Fruit fly (Drosophila melanogaster) whole organism, prepupa: ENCODE measurements around the gene CG11964.

Source experiments
- Blimp-1 ChIP-seq: fragments of 200-800 bp; sonication (Bioruptor generic); optimal IDR thresholded peaks from 3 replicates; lab custom pipeline; 2017; ENCODE audit warnings: missing biosample characterization, missing genetic modification characterization, mild to moderate bottlenecking, moderate library complexity, missing genetic modification reagents
- CG10669 ChIP-seq: fragments of 200-800 bp; sonication (Bioruptor generic); optimal IDR thresholded peaks from 3 replicates; lab custom pipeline; 2018; ENCODE audit warnings: missing biosample characterization, mild to moderate bottlenecking, missing genetic modification characterization, moderate library complexity
- CG11294 ChIP-seq: fragments of 200-800 bp; sonication (Bioruptor generic); IDR thresholded peaks from 2 replicates; pipeline ENCODE4 v1.3.6; 2022; ENCODE audit warnings: missing biosample characterization, missing genetic modification characterization
- CG11762 ChIP-seq: fragments of 200-800 bp; sonication (Bioruptor generic); optimal IDR thresholded peaks from 3 replicates; lab custom pipeline; 2016; ENCODE audit warnings: missing biosample characterization, missing genetic modification characterization; ENCODE audit not compliant: insufficient read depth
- CG15336 ChIP-seq: fragments of 200-800 bp; sonication (Bioruptor generic); IDR thresholded peaks from 2 replicates; pipeline ENCODE4 v1.3.6; 2022; ENCODE audit warnings: missing biosample characterization, missing genetic modification characterization
- CG1621 ChIP-seq: fragments of 200-800 bp; sonication (Bioruptor generic); optimal IDR thresholded peaks from 3 replicates; lab custom pipeline; 2018; ENCODE audit warnings: missing biosample characterization, mild to moderate bottlenecking, missing genetic modification characterization
- CG16779 ChIP-seq: fragments of 200-800 bp; sonication (Bioruptor generic); optimal IDR thresholded peaks from 3 replicates; lab custom pipeline; 2017; ENCODE audit warnings: missing biosample characterization, mild to moderate bottlenecking, missing genetic modification characterization
- CG3032 ChIP-seq: fragments of 200-800 bp; optimal IDR thresholded peaks from 2 replicates; lab custom pipeline; 2019; ENCODE audit warnings: missing biosample characterization, mild to moderate bottlenecking, missing genetic modification characterization, moderate library complexity
- CG31627 ChIP-seq: fragments of 200-800 bp; sonication (Bioruptor generic); optimal IDR thresholded peaks from 3 replicates; lab custom pipeline; 2016; ENCODE audit warnings: missing biosample characterization, missing genetic modification characterization
- CG32006 ChIP-seq: fragments of 200-800 bp; sonication (Bioruptor generic); optimal IDR thresholded peaks from 3 replicates; lab custom pipeline; 2017; ENCODE audit warnings: missing biosample characterization, mild to moderate bottlenecking, missing genetic modification characterization
- CG3919 ChIP-seq: fragments of 200-800 bp; sonication (Bioruptor generic); optimal IDR thresholded peaks from 3 replicates; lab custom pipeline; 2016; ENCODE audit warnings: missing biosample characterization, missing genetic modification characterization
- CG6163 ChIP-seq: fragments of 200-800 bp; sonication (Bioruptor generic); IDR thresholded peaks from 3 replicates; pipeline ENCODE4 v1.3.6; 2022; ENCODE audit warnings: missing biosample characterization, missing genetic modification characterization
- CG6276 ChIP-seq: fragments of 200-800 bp; sonication (Bioruptor generic); optimal IDR thresholded peaks from 2 replicates; lab custom pipeline; 2017; ENCODE audit warnings: missing biosample characterization, mild to moderate bottlenecking, missing genetic modification characterization
- CG6792 ChIP-seq: fragments of 200-800 bp; sonication (Bioruptor generic); optimal IDR thresholded peaks from 3 replicates; lab custom pipeline; 2016; ENCODE audit warnings: missing biosample characterization, missing genetic modification characterization
- CG6854 ChIP-seq: fragments of 200-800 bp; sonication (Bioruptor generic); optimal IDR thresholded peaks from 2 replicates; lab custom pipeline; 2017; ENCODE audit warnings: missing biosample characterization, mild to moderate bottlenecking, missing genetic modification characterization
- CG7368 ChIP-seq: fragments of 200-800 bp; sonication (Bioruptor generic); optimal IDR thresholded peaks from 3 replicates; lab custom pipeline; 2016; ENCODE audit warnings: missing biosample characterization, missing genetic modification characterization
- CG8119 ChIP-seq: fragments of 200-800 bp; sonication (Bioruptor generic); IDR thresholded peaks from 3 replicates; pipeline ENCODE4 v1.3.6; 2022; ENCODE audit warnings: missing biosample characterization, missing genetic modification characterization
- CG8632 ChIP-seq: fragments of 200-800 bp; sonication (Bioruptor generic); optimal IDR thresholded peaks from 3 replicates; lab custom pipeline; 2016; ENCODE audit warnings: missing biosample characterization, missing genetic modification characterization
- CG9139 ChIP-seq: fragments of 200-800 bp; sonication (Bioruptor generic); optimal IDR thresholded peaks from 3 replicates; lab custom pipeline; 2017; ENCODE audit warnings: missing biosample characterization, mild to moderate bottlenecking, missing genetic modification characterization
- Eip75B ChIP-seq: fragments of 200-800 bp; sonication (Bioruptor generic); optimal IDR thresholded peaks from 3 replicates; lab custom pipeline; 2016; ENCODE audit warnings: missing biosample characterization, missing genetic modification characterization
- Eip93F ChIP-seq: fragments of 200-800 bp; sonication (Bioruptor generic); optimal IDR thresholded peaks from 2 replicates; lab custom pipeline; 2016; ENCODE audit warnings: missing biosample characterization, mild to moderate bottlenecking, missing genetic modification characterization
- Ets21C ChIP-seq: fragments of 200-800 bp; sonication (Bioruptor generic); optimal IDR thresholded peaks from 3 replicates; lab custom pipeline; 2016; ENCODE audit warnings: missing biosample characterization, missing genetic modification characterization
- Ets96B ChIP-seq: fragments of 200-800 bp; optimal IDR thresholded peaks from 2 replicates; lab custom pipeline; 2019; ENCODE audit warnings: missing biosample characterization, mild to moderate bottlenecking, missing genetic modification characterization, moderate library complexity
- Gug ChIP-seq: fragments of 200-800 bp; sonication (Bioruptor generic); IDR thresholded peaks from 2 replicates; pipeline ENCODE4 v1.3.6; 2022; ENCODE audit warnings: missing biosample characterization, missing genetic modification characterization
- Hr39 ChIP-seq: fragments of 200-800 bp; sonication (Bioruptor generic); optimal IDR thresholded peaks from 2 replicates; lab custom pipeline; 2016; ENCODE audit warnings: missing biosample characterization, missing genetic modification characterization
- Lpt ChIP-seq: fragments of 200-800 bp; sonication (Bioruptor generic); optimal IDR thresholded peaks from 3 replicates; lab custom pipeline; 2016; ENCODE audit warnings: missing biosample characterization, missing genetic modification characterization
- Met ChIP-seq: fragments of 200-800 bp; sonication (Bioruptor generic); optimal IDR thresholded peaks from 3 replicates; lab custom pipeline; 2016; ENCODE audit warnings: missing biosample characterization, missing genetic modification characterization
- Smox ChIP-seq: fragments of 200-800 bp; sonication (Bioruptor generic); optimal IDR thresholded peaks from 3 replicates; lab custom pipeline; 2016; ENCODE audit warnings: missing biosample characterization, missing genetic modification characterization
- Sox14 ChIP-seq: fragments of 200-800 bp; sonication (Bioruptor generic); optimal IDR thresholded peaks from 3 replicates; lab custom pipeline; 2016; ENCODE audit warnings: missing biosample characterization, missing genetic modification characterization
- Sox15 ChIP-seq: fragments of 200-800 bp; sonication (Bioruptor generic); optimal IDR thresholded peaks from 3 replicates; lab custom pipeline; 2016; ENCODE audit warnings: missing biosample characterization, missing genetic modification characterization
- acj6 ChIP-seq: fragments of 200-800 bp; sonication (Bioruptor generic); optimal IDR thresholded peaks from 3 replicates; lab custom pipeline; 2016; ENCODE audit warnings: missing biosample characterization, missing genetic modification characterization
- cyc ChIP-seq: fragments of 200-800 bp; sonication (Bioruptor generic); optimal IDR thresholded peaks from 3 replicates; lab custom pipeline; 2016; ENCODE audit warnings: missing biosample characterization, missing genetic modification characterization
- dsx ChIP-seq: fragments of 200-800 bp; optimal IDR thresholded peaks from 3 replicates; lab custom pipeline; 2019; ENCODE audit warnings: missing biosample characterization, mild to moderate bottlenecking, missing genetic modification characterization, moderate library complexity; ENCODE audit not compliant: poor library complexity, severe bottlenecking
- eg ChIP-seq: fragments of 200-800 bp; sonication (Bioruptor generic); IDR thresholded peaks from 3 replicates; pipeline ENCODE4 v1.3.6; 2022; ENCODE audit warnings: missing biosample characterization, missing genetic modification characterization
- fd85E ChIP-seq: fragments of 200-800 bp; sonication (Bioruptor generic); optimal IDR thresholded peaks from 3 replicates; lab custom pipeline; 2016; ENCODE audit warnings: missing biosample characterization, missing genetic modification characterization
- fkh ChIP-seq: fragments of 200-800 bp; sonication (Bioruptor generic); optimal IDR thresholded peaks from 3 replicates; lab custom pipeline; 2017; ENCODE audit warnings: missing biosample characterization, mild to moderate bottlenecking, missing genetic modification characterization, moderate library complexity
- lz ChIP-seq: fragments of 200-800 bp; sonication (Bioruptor generic); optimal IDR thresholded peaks from 3 replicates; lab custom pipeline; 2016; ENCODE audit warnings: missing biosample characterization, missing genetic modification characterization
- net ChIP-seq: fragments of 200-800 bp; sonication (Bioruptor generic); optimal IDR thresholded peaks from 3 replicates; lab custom pipeline; 2016; ENCODE audit warnings: missing biosample characterization, missing genetic modification characterization
- spab ChIP-seq: fragments of 200-800 bp; sonication (Bioruptor generic); optimal IDR thresholded peaks from 2 replicates; lab custom pipeline; 2017; ENCODE audit warnings: missing biosample characterization, mild to moderate bottlenecking, missing genetic modification characterization, missing genetic modification reagents
- ss ChIP-seq, 2 experiments: fragments of 200-800 bp; sonication (Bioruptor generic); optimal IDR thresholded peaks; 2 replicates in 1 of 2; 3 replicates in 1 of 2; lab custom pipeline; 2017 to 2018; ENCODE audit warnings: mild to moderate bottlenecking in 2 of 2, missing biosample characterization in 2 of 2, missing genetic modification characterization in 2 of 2, moderate library complexity in 1 of 2
- svp ChIP-seq: fragments of 200-800 bp; sonication (Bioruptor generic); peaks from one replicate; lab custom pipeline; 2016; ENCODE audit warnings: missing biosample characterization, missing genetic modification characterization
- topi ChIP-seq: fragments of 200-800 bp; sonication (Bioruptor generic); optimal IDR thresholded peaks from 3 replicates; lab custom pipeline; 2016; ENCODE audit warnings: missing biosample characterization, missing genetic modification characterization
- vri ChIP-seq: fragments of 200-800 bp; sonication (Bioruptor generic); optimal IDR thresholded peaks from 3 replicates; lab custom pipeline; 2016; ENCODE audit warnings: missing biosample characterization, mild to moderate bottlenecking, missing genetic modification characterization

Gene CG11964

DNA sequence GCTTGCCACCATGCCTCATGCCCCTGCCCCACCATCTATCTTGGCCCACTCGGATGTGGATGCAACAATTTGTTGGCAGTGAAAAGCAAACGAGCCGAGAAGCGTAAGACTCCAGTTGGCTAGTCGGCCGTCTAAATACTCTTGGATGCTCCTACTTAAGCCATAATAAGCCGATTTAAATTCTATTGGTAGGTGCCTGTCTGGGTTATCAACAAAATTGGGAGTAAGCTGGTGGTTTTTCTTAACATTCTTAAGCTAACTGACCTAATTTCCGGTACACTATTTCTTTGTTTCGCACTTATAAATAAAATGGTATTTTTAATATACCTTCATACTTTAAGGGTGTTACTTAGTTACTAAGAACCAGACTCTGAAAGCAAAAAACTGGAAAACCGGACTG, 12.9 kb upstream of the CG11964 start (continued):
- peak; percentile 32 for TF ChIP-seq CG31627 (GFP tag; lab: Kevin White, UChicago)
- TF ChIP-seq CG10669, result peak; percentile 9
- no peak for TF ChIP-seq CG8632 (GFP tag; lab: Kevin White, UChicago)
- no peak for TF ChIP-seq CG6792 (GFP tag; lab: Kevin White, UChicago)
- no peak; the same call in 2 of the 3 replicates for TF ChIP-seq eg (GFP tag; lab: Robert Waterston, UW)
- peak; percentile 34 for TF ChIP-seq Met (GFP tag; lab: Kevin White, UChicago)
- peak; percentile 19 for TF ChIP-seq topi (GFP tag; lab: Kevin White, UChicago)
- peak; percentile 3 for TF ChIP-seq vri
- TF ChIP-seq CG11762 (GFP tag; lab: Kevin White, UChicago), result no peak
- TF ChIP-seq net, result no peak
- no peak for TF ChIP-seq CG7368 (GFP tag; lab: Kevin White, UChicago)
- no peak for TF ChIP-seq CG6854 (GFP tag; lab: Kevin White, UChicago)
- no peak for TF ChIP-seq Eip93F (GFP tag; lab: Kevin White, UChicago)
- no peak for TF ChIP-seq CG8119 (GFP tag; lab: Robert Waterston, UW)
- TF ChIP-seq lz (GFP tag; lab: Kevin White, UChicago), result peak; percentile 37
- no peak for TF ChIP-seq CG6276 (GFP tag; lab: Kevin White, UChicago)
- TF ChIP-seq Lpt (GFP tag; lab: Kevin White, UChicago), result no peak
- TF ChIP-seq fkh (GFP tag; lab: Kevin White, UChicago), result no peak
- TF ChIP-seq Ets21C (GFP tag; lab: Kevin White, UChicago), result no peak
- TF ChIP-seq svp (GFP tag; lab: Kevin White, UChicago), result peak; percentile 83
- TF ChIP-seq cyc, result peak; percentile 38
- peak; percentile 13 for TF ChIP-seq Smox (GFP tag; lab: Kevin White, UChicago)

dm6 chr3R:8956333-8956732, 11.5 kb upstream of the CG11964 start:
- no peak for TF ChIP-seq CG11762 (GFP tag; lab: Kevin White, UChicago)
- no peak for TF ChIP-seq fkh (GFP tag; lab: Kevin White, UChicago)
- TF ChIP-seq CG3032 (tag; lab: Kevin White, UChicago), result no peak
- TF ChIP-seq Gug (GFP tag; lab: Robert Waterston, UW), result no peak
- no peak for TF ChIP-seq CG15336
- TF ChIP-seq acj6, result no peak
- no peak for TF ChIP-seq ss (GFP tag; optimal IDR thresholded peaks at IDR 0.05; lab: Kevin White, UChicago)
- TF ChIP-seq Ets96B, result no peak
- no peak for TF ChIP-seq Eip75B (GFP tag; lab: Kevin White, UChicago)
- no peak for TF ChIP-seq CG3919
- TF ChIP-seq CG7368 (GFP tag; lab: Kevin White, UChicago), result no peak
- no peak for TF ChIP-seq CG9139 (GFP tag; lab: Kevin White, UChicago)
- TF ChIP-seq CG11294 (GFP tag; lab: Robert Waterston, UW), result no peak

- peak; percentile 33 for TF ChIP-seq Blimp-1 (GFP tag; lab: Kevin White, UChicago)
- no peak for TF ChIP-seq Hr39 (GFP tag; lab: Kevin White, UChicago)
- peak; percentile 35 for TF ChIP-seq CG6854 (GFP tag; lab: Kevin White, UChicago)
- TF ChIP-seq CG32006 (GFP tag; lab: Kevin White, UChicago), result no peak
- no peak for TF ChIP-seq Sox14 (GFP tag; lab: Kevin White, UChicago)
- TF ChIP-seq dsx, result peak; percentile 5
- no peak for TF ChIP-seq CG10669
- TF ChIP-seq CG6163 (GFP tag; lab: Robert Waterston, UW), result no peak; the same call in 2 of the 3 replicates
- no peak for TF ChIP-seq net
- TF ChIP-seq CG1621 (tag; lab: Kevin White, UChicago), result peak; percentile 23
- TF ChIP-seq acj6, result no peak
- peak; percentile 17; the same call in 1 of the 3 replicates for TF ChIP-seq eg (GFP tag; lab: Robert Waterston, UW)
- TF ChIP-seq ss (GFP tag; optimal IDR thresholded peaks at IDR 0.05; lab: Kevin White, UChicago), result no peak
- no peak for TF ChIP-seq Ets21C (GFP tag; lab: Kevin White, UChicago)
- no peak for TF ChIP-seq fd85E (GFP tag; lab: Kevin White, UChicago)
- TF ChIP-seq Sox15, result no peak
- no peak for TF ChIP-seq Gug (GFP tag; lab: Robert Waterston, UW)
- no peak for TF ChIP-seq spab
- TF ChIP-seq CG8632 (GFP tag; lab: Kevin White, UChicago), result no peak
- peak; percentile 74 for TF ChIP-seq Eip75B (GFP tag; lab: Kevin White, UChicago)
- no peak for TF ChIP-seq topi (GFP tag; lab: Kevin White, UChicago)
- no peak for TF ChIP-seq CG16779 (tag; lab: Kevin White, UChicago)
These were observed 10.6 kb upstream of the CG11964 start for dm6 chr3R:8955359-8955820.
